Worm (Caenorhabditis elegans) whole organism, early embryonic: ENCODE data around the gene idpb-2.
A peak's percentile ranks its signal among the peaks of the same experiment; 100 is the strongest.

Source experiments
- B0310.2 ChIP-seq: sonication (generic microtip); optimal IDR thresholded peaks from 2 replicates; lab custom pipeline; 2016; ENCODE audit warnings: mild to moderate bottlenecking, missing genetic modification characterization, missing compliant biosample characterization
- F13C5.2 ChIP-seq: sonication (generic microtip); optimal IDR thresholded peaks from 2 replicates; lab custom pipeline; 2017; ENCODE audit warnings: mild to moderate bottlenecking, missing genetic modification characterization, inconsistent platforms, missing compliant biosample characterization
- aly-1 ChIP-seq: sonication (generic microtip); optimal IDR thresholded peaks from 2 replicates; lab custom pipeline; 2016; ENCODE audit warnings: missing genetic modification characterization, missing compliant biosample characterization
- ama-1 ChIP-seq: fragments of 150-350 bp; optimal IDR thresholded peaks from 2 replicates; lab custom pipeline; 2014
- ceh-13 ChIP-seq: fragments of 200-800 bp; sonication (Bioruptor generic); optimal IDR thresholded peaks from 2 replicates; lab custom pipeline; 2018; ENCODE audit warnings: mild to moderate bottlenecking, missing genetic modification characterization, missing compliant biosample characterization
- ceh-36 ChIP-seq: sonication (generic microtip); optimal IDR thresholded peaks from 2 replicates; lab custom pipeline; 2016; ENCODE audit warnings: missing genetic modification characterization, inconsistent platforms, missing compliant biosample characterization
- ets-7 ChIP-seq: sonication (generic microtip); optimal IDR thresholded peaks from 2 replicates; lab custom pipeline; 2016; ENCODE audit warnings: missing genotype, missing genetic modification characterization, missing compliant biosample characterization
- flt-1 ChIP-seq: fragments of 200-800 bp; sonication (Bioruptor generic); IDR thresholded peaks from 2 replicates; pipeline ENCODE4 v1.3.6; 2022; ENCODE audit warnings: missing genetic modification characterization, missing compliant biosample characterization
- hmbx-1 ChIP-seq: sonication (generic microtip); optimal IDR thresholded peaks from 2 replicates; lab custom pipeline; 2016; ENCODE audit warnings: mild to moderate bottlenecking, missing genetic modification characterization, missing compliant biosample characterization
- hmg-4 ChIP-seq: fragments of 200-800 bp; sonication (Bioruptor generic); optimal IDR thresholded peaks from 2 replicates; lab custom pipeline; 2018; ENCODE audit warnings: mild to moderate bottlenecking, missing genetic modification characterization, missing compliant biosample characterization
- hnd-1 ChIP-seq: sonication (generic microtip); optimal IDR thresholded peaks from 2 replicates; lab custom pipeline; 2016; ENCODE audit warnings: missing genetic modification characterization, missing compliant biosample characterization
- pes-1 ChIP-seq: fragments of 200-800 bp; sonication (Bioruptor generic); IDR thresholded peaks from 2 replicates; pipeline ENCODE4 v1.3.6; 2022; ENCODE audit warnings: missing genetic modification reagents, missing genetic modification characterization, missing compliant biosample characterization
- scrt-1 ChIP-seq: fragments of 200-800 bp; sonication (Bioruptor generic); IDR thresholded peaks from 2 replicates; pipeline ENCODE4 v1.3.6; 2022; ENCODE audit warnings: missing genetic modification characterization, missing compliant biosample characterization
- sea-1 ChIP-seq: fragments of 200-800 bp; sonication (Bioruptor generic); conservative IDR thresholded peaks from 2 replicates; pipeline ENCODE4 v1.3.6; 2022; ENCODE audit warnings: missing genetic modification characterization, missing compliant biosample characterization
- tbx-11 ChIP-seq: fragments of 200-800 bp; sonication (Bioruptor generic); IDR thresholded peaks from 2 replicates; pipeline ENCODE4 v1.3.6; 2022; ENCODE audit warnings: missing genetic modification characterization, missing compliant biosample characterization
- tbx-37 ChIP-seq: fragments of 200-800 bp; sonication (Bioruptor generic); conservative IDR thresholded peaks from 2 replicates; pipeline ENCODE4 v1.3.6; 2022; ENCODE audit warnings: missing genetic modification reagents, missing genetic modification characterization, missing compliant biosample characterization
- tra-4 ChIP-seq: sonication (generic microtip); optimal IDR thresholded peaks from 2 replicates; lab custom pipeline; 2017; ENCODE audit warnings: missing genetic modification characterization, missing compliant biosample characterization

The idpb-2 gene

DNA sequence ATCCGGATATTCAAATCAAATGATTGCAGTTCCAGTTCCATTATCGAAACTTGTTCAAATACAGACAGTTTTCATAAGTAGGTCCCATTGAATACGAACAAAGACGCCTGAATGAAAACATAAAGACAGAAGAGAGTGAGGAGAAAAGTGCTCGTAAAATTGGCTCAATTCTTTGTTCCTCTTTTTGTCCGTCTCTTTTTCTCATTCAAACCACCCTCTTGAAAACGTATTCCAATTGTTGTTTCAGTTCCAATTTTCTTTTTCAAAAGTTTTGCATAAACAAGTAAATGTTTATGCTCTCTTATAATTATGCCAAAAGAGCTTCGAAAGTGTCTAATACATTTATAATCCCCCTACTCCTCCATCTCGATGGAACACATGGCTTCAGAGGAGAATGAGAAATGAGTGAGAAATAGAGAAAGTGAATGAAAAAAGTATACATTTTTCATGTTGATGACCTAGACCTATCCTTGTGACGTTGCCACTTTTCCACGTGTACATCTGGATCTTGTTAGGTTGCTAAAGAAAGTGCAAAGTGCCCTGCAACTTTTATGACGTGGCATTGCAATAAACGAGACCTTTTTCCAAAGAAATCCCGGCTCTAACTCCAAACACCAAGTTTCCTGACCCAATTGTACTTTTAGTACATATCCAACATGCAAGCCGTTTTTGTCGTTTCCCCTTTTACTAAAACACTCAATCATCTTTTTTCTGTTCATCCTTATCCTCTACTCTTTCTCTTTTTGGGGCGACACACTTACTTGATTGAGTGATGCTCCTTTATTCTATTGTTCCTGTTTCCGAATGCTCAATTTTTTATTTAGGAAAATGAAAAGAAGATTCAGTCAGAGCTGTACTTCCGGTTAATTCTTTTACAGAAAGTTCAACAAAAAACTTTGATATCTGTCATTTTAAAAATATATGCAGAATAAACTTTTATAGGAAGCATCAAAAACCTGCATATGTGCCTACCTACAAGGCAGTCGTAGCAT lies 22.9 kb downstream of the idpb-2 start:
- no peak for TF ChIP-seq hmbx-1 (tag; lab: Kevin White, UChicago)
- no peak for TF ChIP-seq F13C5.2 (tag; lab: Kevin White, UChicago)
- no peak for TF ChIP-seq scrt-1
- TF ChIP-seq aly-1 = no peak
- no peak for TF ChIP-seq ceh-13
- TF ChIP-seq hmg-4 (GFP tag; lab: Kevin White, UChicago) = no peak
- TF ChIP-seq tbx-11 (GFP tag; lab: Robert Waterston, UW) = no peak
- no peak for TF ChIP-seq flt-1
- no peak for TF ChIP-seq ama-1 (lab: Kevin White, UChicago)
- no peak for TF ChIP-seq tbx-37 (GFP tag; lab: Robert Waterston, UW)

DNA sequence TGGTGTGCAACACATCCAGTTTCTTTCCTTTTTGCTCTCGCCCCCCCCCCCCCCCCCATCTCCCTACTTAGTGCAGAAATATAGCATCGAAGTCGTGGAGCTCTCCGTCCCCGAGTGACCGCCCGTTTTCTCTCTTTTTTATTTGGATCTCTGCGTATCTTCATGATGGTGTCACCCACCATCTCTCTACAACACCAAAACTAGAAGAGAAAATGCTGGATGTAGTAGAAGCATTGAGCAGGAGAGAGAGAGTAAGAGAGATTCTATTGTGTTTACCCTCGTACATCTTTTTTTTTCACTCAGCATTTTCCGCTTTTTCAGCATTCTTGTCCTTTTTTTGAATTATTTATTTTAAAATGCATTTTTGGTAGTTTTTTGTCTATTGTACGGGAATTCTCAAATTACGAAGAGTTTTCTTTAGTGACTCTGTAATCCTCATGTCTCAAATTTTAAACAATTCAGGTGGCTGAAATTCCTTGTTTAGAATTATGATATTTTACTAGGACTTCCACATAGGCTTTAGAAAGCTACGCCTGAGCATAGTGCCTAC lies 27.0 kb downstream of the idpb-2 start:
- TF ChIP-seq ceh-13 = no peak

DNA sequence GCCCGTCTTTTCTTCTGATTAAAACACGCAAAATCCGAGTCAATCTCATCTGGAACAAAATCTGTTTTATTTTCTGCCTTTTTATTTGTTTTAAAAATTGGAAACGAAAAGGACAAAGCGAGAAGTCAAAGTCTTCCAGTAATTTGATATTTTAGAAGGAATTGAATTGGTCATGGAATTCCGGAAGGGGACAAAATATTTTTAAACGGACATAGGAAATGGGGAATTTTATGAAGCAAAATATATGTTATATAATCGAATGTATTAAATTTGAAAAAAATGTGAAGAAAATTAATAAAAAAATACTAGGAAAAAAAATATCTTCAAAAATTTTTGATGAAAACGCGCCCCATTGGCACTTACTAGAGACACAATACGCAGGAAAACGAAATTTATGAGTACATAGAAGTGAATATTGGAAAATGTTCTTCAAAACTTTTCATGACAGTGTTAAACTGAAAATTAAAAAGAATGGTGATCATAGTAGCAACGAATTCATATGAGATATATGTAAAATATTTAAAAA lies 28.7 kb downstream of the idpb-2 start, which contains the start of gene F33G12.7:
F33G12.7 (minus strand) TSS at position 51 of the 526 bp plus-strand sequence.
- TF ChIP-seq ceh-13 (no peak), pes-1 (GFP tag; lab: Robert Waterston, UW) (no peak), ets-7 (tag; lab: Kevin White, UChicago) (no peak), B0310.2 (tag; lab: Kevin White, UChicago) (no peak), tbx-37 (GFP tag; lab: Robert Waterston, UW) (no peak), tbx-11 (GFP tag; lab: Robert Waterston, UW) (no peak), hnd-1 (tag; lab: Kevin White, UChicago) (no peak), sea-1 (GFP tag; lab: Robert Waterston, UW) (no peak), ama-1 (lab: Kevin White, UChicago) (no peak), scrt-1 (no peak), hmbx-1 (tag; lab: Kevin White, UChicago) (no peak), flt-1 (no peak), hmg-4 (GFP tag; lab: Kevin White, UChicago) (no peak), aly-1 (no peak), ceh-36 (tag; lab: Kevin White, UChicago) (no peak)

DNA sequence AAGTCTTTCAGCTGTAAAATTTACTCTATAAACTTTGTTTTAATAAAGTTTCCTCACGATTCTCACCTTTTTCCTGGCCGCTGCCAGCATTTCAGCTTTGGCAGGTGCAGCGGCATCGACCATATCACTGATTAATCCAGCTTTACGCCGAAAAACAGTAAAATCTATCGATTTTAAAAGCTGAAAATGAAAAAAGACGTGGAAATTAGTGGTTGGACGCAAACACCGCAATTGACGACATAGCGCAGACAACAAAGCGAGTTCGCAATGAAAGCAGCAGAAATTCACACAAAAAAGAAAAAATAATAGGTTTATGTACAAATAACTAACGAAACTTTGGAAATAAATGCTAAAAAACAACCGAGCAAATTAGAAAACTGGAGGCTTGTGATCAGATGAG lies 29.5 kb downstream of the idpb-2 start, which contains the start of gene golg-2:
golg-2 (minus strand) TSS at position 180 of the 400 bp plus-strand sequence.
- TF ChIP-seq tbx-11 (GFP tag; lab: Robert Waterston, UW) = no peak
- no peak for TF ChIP-seq ama-1 (lab: Kevin White, UChicago)
- no peak for TF ChIP-seq hnd-1 (tag; lab: Kevin White, UChicago)
- TF ChIP-seq aly-1 = no peak
- TF ChIP-seq pes-1 (GFP tag; lab: Robert Waterston, UW) = no peak
- TF ChIP-seq B0310.2 (tag; lab: Kevin White, UChicago) = no peak
- no peak for TF ChIP-seq hmbx-1 (tag; lab: Kevin White, UChicago)
- no peak for TF ChIP-seq F13C5.2 (tag; lab: Kevin White, UChicago)
- no peak for TF ChIP-seq tbx-37 (GFP tag; lab: Robert Waterston, UW)
- TF ChIP-seq tra-4 (tag; lab: Kevin White, UChicago) = no peak
- TF ChIP-seq ceh-36 (tag; lab: Kevin White, UChicago) = no peak
- no peak for TF ChIP-seq ets-7 (tag; lab: Kevin White, UChicago)

DNA sequence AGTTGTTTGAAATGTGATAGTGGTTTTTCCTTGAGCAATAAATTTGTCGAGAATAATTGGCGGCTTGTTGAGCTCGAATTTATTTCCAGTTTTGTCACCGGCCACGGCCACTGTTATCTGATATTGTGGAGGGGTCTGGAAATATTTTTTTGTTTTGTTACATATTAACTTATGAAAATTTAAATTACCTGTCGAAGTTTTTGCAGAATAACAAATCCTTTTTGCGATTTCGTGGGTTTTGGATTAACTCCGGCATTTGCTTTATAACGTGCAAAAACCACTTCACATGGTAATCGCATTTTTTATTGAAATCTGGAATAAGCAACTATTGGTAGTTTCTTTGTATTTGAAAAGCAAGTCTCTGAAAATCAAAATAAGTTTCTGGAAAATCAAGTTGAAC lies 33.3 kb downstream of the idpb-2 start, which contains the start of gene lrr-1:
lrr-1 (minus strand) TSS at position 312 of the 400 bp plus-strand sequence.
- no peak for TF ChIP-seq sea-1 (GFP tag; lab: Robert Waterston, UW)
- TF ChIP-seq scrt-1 = no peak
- TF ChIP-seq ceh-13 = no peak
- no peak for TF ChIP-seq aly-1
- TF ChIP-seq flt-1 = no peak
- TF ChIP-seq ets-7 (tag; lab: Kevin White, UChicago) = no peak
- TF ChIP-seq tbx-37 (GFP tag; lab: Robert Waterston, UW) = no peak
- no peak for TF ChIP-seq hmg-4 (GFP tag; lab: Kevin White, UChicago)
- TF ChIP-seq tbx-11 (GFP tag; lab: Robert Waterston, UW) = no peak
- no peak for TF ChIP-seq ama-1 (lab: Kevin White, UChicago)
- TF ChIP-seq B0310.2 (tag; lab: Kevin White, UChicago) = no peak
- no peak for TF ChIP-seq tra-4 (tag; lab: Kevin White, UChicago)
- no peak for TF ChIP-seq hnd-1 (tag; lab: Kevin White, UChicago)
- TF ChIP-seq ceh-36 (tag; lab: Kevin White, UChicago) = no peak
- no peak for TF ChIP-seq hmbx-1 (tag; lab: Kevin White, UChicago)
- no peak for TF ChIP-seq F13C5.2 (tag; lab: Kevin White, UChicago)
- TF ChIP-seq pes-1 (GFP tag; lab: Robert Waterston, UW) = no peak

DNA sequence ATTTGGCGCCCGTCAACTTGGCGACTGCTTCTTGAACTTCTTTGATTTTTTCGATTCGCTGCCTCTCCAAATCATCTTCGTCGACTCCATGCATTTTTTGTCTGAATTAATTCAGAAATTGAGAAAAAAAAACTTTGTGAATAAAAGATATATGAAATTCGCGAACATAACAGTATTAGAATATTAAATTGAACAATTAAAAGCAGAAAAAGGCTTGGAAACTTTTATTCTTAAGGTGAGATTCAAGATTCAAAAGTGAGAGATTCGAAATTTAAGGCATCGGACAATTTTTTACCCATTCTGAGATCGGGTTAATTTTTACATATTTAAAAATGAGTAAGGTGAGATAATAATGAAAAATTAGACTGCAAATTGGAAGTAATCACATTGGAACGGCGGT lies 35.5 kb downstream of the idpb-2 start, which contains the start of gene F33G12.3:
F33G12.3 (minus strand) TSS at position 101 of the 400 bp plus-strand sequence.
- no peak for TF ChIP-seq F13C5.2 (tag; lab: Kevin White, UChicago)
- TF ChIP-seq tra-4 (tag; lab: Kevin White, UChicago) = no peak
- no peak for TF ChIP-seq scrt-1
- no peak for TF ChIP-seq ceh-36 (tag; lab: Kevin White, UChicago)
- no peak for TF ChIP-seq hnd-1 (tag; lab: Kevin White, UChicago)
- TF ChIP-seq B0310.2 (tag; lab: Kevin White, UChicago) = no peak

DNA sequence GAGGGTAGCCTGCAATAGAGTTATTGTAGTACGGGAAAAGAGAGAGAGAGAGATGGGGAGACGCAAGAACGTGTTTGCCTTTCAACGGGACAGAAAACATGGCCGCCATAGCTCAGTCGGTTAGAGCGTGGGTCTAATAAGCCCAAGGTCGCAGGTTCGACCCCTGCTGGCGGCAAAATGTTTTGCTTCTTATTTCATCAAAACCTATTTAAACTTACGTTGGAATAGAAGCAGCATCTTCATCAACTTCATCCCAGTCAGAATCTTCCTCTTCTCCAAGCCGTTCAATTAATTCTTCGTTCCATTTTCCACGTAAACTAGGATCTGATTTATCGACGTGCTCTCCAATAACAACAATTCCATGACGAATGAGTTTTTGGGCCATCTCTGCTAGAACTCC lies 36.8 kb downstream of the idpb-2 start:
- TF ChIP-seq hnd-1 (tag; lab: Kevin White, UChicago) (peak; percentile 79), aly-1 (peak; percentile 96), ceh-36 (tag; lab: Kevin White, UChicago) (peak; percentile 92), pes-1 (GFP tag; lab: Robert Waterston, UW) (peak; percentile 96), hmbx-1 (tag; lab: Kevin White, UChicago) (peak; percentile 83), sea-1 (GFP tag; lab: Robert Waterston, UW) (peak; percentile 92), F13C5.2 (tag; lab: Kevin White, UChicago) (peak; percentile 97), ama-1 (lab: Kevin White, UChicago) (peak; percentile 74), tbx-11 (GFP tag; lab: Robert Waterston, UW) (peak; percentile 94), tra-4 (tag; lab: Kevin White, UChicago) (peak; percentile 81), ceh-13 (peak; percentile 77), tbx-37 (GFP tag; lab: Robert Waterston, UW) (peak; percentile 94), scrt-1 (peak; percentile 95), flt-1 (peak; percentile 91), B0310.2 (tag; lab: Kevin White, UChicago) (peak; percentile 94), ets-7 (tag; lab: Kevin White, UChicago) (peak; percentile 91), hmg-4 (GFP tag; lab: Kevin White, UChicago) (peak; percentile 98)
